Worm (Caenorhabditis elegans) whole organism, mixed stage, embryonic: ENCODE results near the gene Y54G2A.57.

Experiments
- blmp-1 ChIP-seq: fragments of 150-350 bp; optimal IDR thresholded peaks from 2 replicates; lab custom pipeline; 2014; ENCODE audit warnings: missing biosample characterization, missing genetic modification characterization
- cnd-1 ChIP-seq: fragments of 200-800 bp; sonication (Bioruptor generic); optimal IDR thresholded peaks from 2 replicates; lab custom pipeline; 2018; ENCODE audit warnings: mild to moderate bottlenecking, missing genetic modification characterization, missing compliant biosample characterization
- elt-1 ChIP-seq: sonication (generic microtip); optimal IDR thresholded peaks from 2 replicates; lab custom pipeline; 2017; ENCODE audit warnings: missing genetic modification characterization, mild to moderate bottlenecking, missing compliant biosample characterization, antibody characterized with exemption, moderate library complexity, borderline replicate concordance; ENCODE audit not compliant: insufficient read depth
- elt-3 ChIP-seq: fragments of 150-350 bp; optimal IDR thresholded peaks from 2 replicates; lab custom pipeline; 2014; ENCODE audit warnings: missing biosample characterization, missing genetic modification characterization
- lsy-2 ChIP-seq: fragments of 150-350 bp; optimal IDR thresholded peaks from 2 replicates; lab custom pipeline; 2014; ENCODE audit warnings: missing biosample characterization, missing genetic modification characterization
- mab-5 ChIP-seq: fragments of 150-350 bp; optimal IDR thresholded peaks from 2 replicates; lab custom pipeline; 2014; ENCODE audit warnings: missing biosample characterization, missing genetic modification characterization
- nhr-12 ChIP-seq: fragments of 150-350 bp; optimal IDR thresholded peaks from 2 replicates; lab custom pipeline; 2014; ENCODE audit warnings: missing biosample characterization, missing genetic modification characterization
- nhr-237 ChIP-seq: fragments of 150-350 bp; optimal IDR thresholded peaks from 2 replicates; lab custom pipeline; 2014; ENCODE audit warnings: missing biosample characterization, missing genetic modification characterization
- nhr-28 ChIP-seq: fragments of 150-350 bp; optimal IDR thresholded peaks from 2 replicates; lab custom pipeline; 2014; ENCODE audit warnings: missing biosample characterization, missing genetic modification characterization
- nhr-76 ChIP-seq: sonication (generic microtip); optimal IDR thresholded peaks from 2 replicates; lab custom pipeline; 2017; ENCODE audit warnings: missing biosample characterization, missing genetic modification characterization
- pha-4 ChIP-seq: fragments of 150-350 bp; optimal IDR thresholded peaks from 2 replicates; lab custom pipeline; 2018; ENCODE audit warnings: missing biosample characterization, missing genetic modification reagents, missing genetic modification characterization
- unc-62 ChIP-seq: fragments of 150-350 bp; optimal IDR thresholded peaks from 2 replicates; lab custom pipeline; 2014; ENCODE audit warnings: missing biosample characterization, missing genetic modification reagents, missing genetic modification characterization
- zip-8 ChIP-seq: fragments of 150-350 bp; optimal IDR thresholded peaks from 2 replicates; lab custom pipeline; 2014; ENCODE audit warnings: missing biosample characterization, missing genetic modification characterization
- ztf-11 ChIP-seq: fragments of 150-350 bp; optimal IDR thresholded peaks from 2 replicates; lab custom pipeline; 2014; ENCODE audit warnings: missing biosample characterization, missing genetic modification characterization

- no peak for TF ChIP-seq cnd-1 (tag; lab: Kevin White, UChicago)
- TF ChIP-seq nhr-76: no peak
- TF ChIP-seq nhr-28 (tag; lab: Kevin White, UChicago): no peak
- no peak for TF ChIP-seq mab-5
- TF ChIP-seq unc-62 (GFP tag; lab: Kevin White, UChicago): no peak
- TF ChIP-seq nhr-237 (tag; lab: Kevin White, UChicago): no peak
- no peak for TF ChIP-seq elt-1 (tag; lab: Kevin White, UChicago)
- TF ChIP-seq elt-3 (tag; lab: Kevin White, UChicago): no peak
- TF ChIP-seq blmp-1: no peak
- TF ChIP-seq zip-8 (tag; lab: Kevin White, UChicago): no peak
- TF ChIP-seq ztf-11 (tag; lab: Kevin White, UChicago): no peak
- TF ChIP-seq pha-4: no peak
- no peak for TF ChIP-seq lsy-2 (tag; lab: Kevin White, UChicago)
- no peak for TF ChIP-seq nhr-12 (tag; lab: Kevin White, UChicago)
Measured at ce11 chrIV:2922196-2922595, 47.5 kb upstream of the Y54G2A.57 start, which contains the start of gene fbxc-45.
